Fruit fly (Drosophila melanogaster) S2 (cell line): ENCODE measurements around the gene CG42502.

Experiments used
- CG8478 ChIP-seq: fragments of >200 bp; optimal IDR thresholded peaks from 2 replicates; lab custom pipeline; 2018
- CTCF ChIP-seq, 2 experiments: fragments of >200 bp; optimal IDR thresholded peaks; 2 replicates each; lab custom pipeline; 2018

DNA sequence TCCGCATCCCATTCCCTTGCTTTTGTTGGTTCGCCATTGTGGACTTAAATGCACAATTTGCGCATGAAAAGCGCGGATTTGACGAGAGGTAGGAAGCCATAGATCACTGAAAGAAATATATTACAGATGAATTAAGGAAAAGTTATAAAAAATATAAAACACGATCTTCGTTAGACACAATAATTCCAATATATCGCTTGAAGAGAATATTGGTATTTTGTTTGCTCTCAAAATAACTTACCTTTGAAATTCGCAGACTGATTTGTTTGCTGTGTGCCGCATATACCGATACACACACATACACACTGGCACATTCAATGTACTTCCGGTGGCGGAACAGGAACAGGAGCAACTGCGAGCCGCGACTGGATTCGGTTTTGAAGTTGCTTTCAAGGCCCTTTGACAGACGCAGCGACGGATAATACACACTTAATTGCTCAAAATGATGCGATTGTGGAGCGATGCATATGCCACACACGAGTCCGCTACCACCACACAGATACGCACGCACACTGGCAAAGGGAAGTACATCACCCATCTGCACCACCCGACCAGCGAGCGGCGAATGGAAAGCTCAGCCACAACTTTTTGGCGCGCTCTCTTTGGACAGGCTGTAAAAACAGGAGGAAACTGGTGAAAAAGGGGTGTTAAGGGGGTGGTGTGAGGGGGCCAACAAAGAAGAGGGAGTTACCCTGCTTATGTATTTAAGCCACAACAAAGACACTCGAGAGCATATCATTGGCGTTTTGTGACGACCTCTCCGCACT is 5.2 kb downstream of the CG42502 start:
- no peak for TF ChIP-seq CTCF (optimal IDR thresholded peaks at IDR 0.05; lab: Kevin White, UChicago)
- no peak for TF ChIP-seq CG8478
